Fruit fly (Drosophila melanogaster) whole organism, embryonic: Measurements from ENCODE around the gene CG6983.

Source experiments
- Bteb2 ChIP-seq: fragments of 200-800 bp; sonication (Bioruptor generic); optimal IDR thresholded peaks from 2 replicates; lab custom pipeline; 2016; ENCODE audit warnings: missing biosample characterization, missing genetic modification characterization
- CG11696 ChIP-seq: fragments of 200-800 bp; sonication (Bioruptor generic); IDR thresholded peaks from 2 replicates; pipeline ENCODE4 v1.3.6; 2022; ENCODE audit warnings: missing biosample characterization, missing genetic modification characterization
- CG12299 ChIP-seq: fragments of 200-800 bp; sonication (Bioruptor generic); optimal IDR thresholded peaks from 2 replicates; lab custom pipeline; 2018; ENCODE audit warnings: missing biosample characterization, mild to moderate bottlenecking, missing genetic modification characterization
- CG14965 ChIP-seq: fragments of 200-800 bp; sonication (Bioruptor generic); optimal IDR thresholded peaks from 2 replicates; lab custom pipeline; 2016; ENCODE audit warnings: missing biosample characterization, missing genetic modification characterization, borderline replicate concordance
- CG15514 ChIP-seq: fragments of 200-800 bp; sonication (Bioruptor generic); optimal IDR thresholded peaks from 3 replicates; lab custom pipeline; 2017; ENCODE audit warnings: missing biosample characterization, missing genetic modification characterization, mild to moderate bottlenecking, moderate library complexity, missing genetic modification reagents
- CG1602 ChIP-seq: fragments of 200-800 bp; sonication (Bioruptor generic); optimal IDR thresholded peaks from 3 replicates; lab custom pipeline; 2016; ENCODE audit warnings: missing biosample characterization, missing genetic modification characterization
- CG1792 ChIP-seq: fragments of 200-800 bp; sonication (Bioruptor generic); optimal IDR thresholded peaks from 2 replicates; lab custom pipeline; 2016; ENCODE audit warnings: missing biosample characterization, missing genetic modification characterization
- CG2875 ChIP-seq: fragments of 200-800 bp; sonication (Bioruptor generic); optimal IDR thresholded peaks from 2 replicates; lab custom pipeline; 2017; ENCODE audit warnings: missing biosample characterization, mild to moderate bottlenecking, missing genetic modification characterization, missing genetic modification reagents
- CG2889 ChIP-seq: fragments of 200-800 bp; sonication (Bioruptor generic); IDR thresholded peaks from 3 replicates; pipeline ENCODE4 v1.3.6; 2022; ENCODE audit warnings: missing biosample characterization, missing genetic modification characterization
- CG3847 ChIP-seq: fragments of 200-800 bp; sonication (Bioruptor generic); IDR thresholded peaks from 2 replicates; pipeline ENCODE4 v1.3.6; 2022; ENCODE audit warnings: missing biosample characterization, missing genetic modification characterization
- CG6272 ChIP-seq: fragments of 200-800 bp; sonication (Bioruptor generic); IDR thresholded peaks from 2 replicates; pipeline ENCODE4 v1.3.6; 2022; ENCODE audit warnings: missing biosample characterization, missing genetic modification characterization
- CrebB ChIP-seq: fragments of 200-800 bp; sonication (Bioruptor generic); optimal IDR thresholded peaks from 3 replicates; lab custom pipeline; 2018; ENCODE audit warnings: missing biosample characterization, mild to moderate bottlenecking, missing genetic modification characterization
- Dek ChIP-seq: fragments of 200-800 bp; sonication (Bioruptor generic); optimal IDR thresholded peaks from 3 replicates; lab custom pipeline; 2019; ENCODE audit warnings: missing biosample characterization, mild to moderate bottlenecking, missing genetic modification characterization, moderate library complexity
- Ets97D ChIP-seq: fragments of 200-800 bp; sonication (Bioruptor generic); optimal IDR thresholded peaks from 3 replicates; lab custom pipeline; 2016; ENCODE audit warnings: missing biosample characterization, missing genetic modification characterization
- Gsc ChIP-seq: fragments of 200-800 bp; sonication (Bioruptor generic); IDR thresholded peaks from 2 replicates; pipeline ENCODE4 v1.3.6; 2022; ENCODE audit warnings: missing biosample characterization, missing genetic modification characterization
- HHEX ChIP-seq: fragments of 200-800 bp; sonication (Bioruptor generic); optimal IDR thresholded peaks from 3 replicates; lab custom pipeline; 2017; ENCODE audit warnings: missing biosample characterization, mild to moderate bottlenecking, missing genetic modification characterization, missing genetic modification reagents
- HLH4C ChIP-seq: fragments of 200-800 bp; sonication (Bioruptor generic); IDR thresholded peaks from 3 replicates; pipeline ENCODE4 v1.3.6; 2022; ENCODE audit warnings: missing biosample characterization, missing genetic modification characterization; ENCODE audit not compliant: partially characterized antibody
- Hey ChIP-seq: fragments of 200-800 bp; sonication (Bioruptor generic); optimal IDR thresholded peaks from 3 replicates; lab custom pipeline; 2018; ENCODE audit warnings: missing biosample characterization, mild to moderate bottlenecking, missing genetic modification characterization
- NfI ChIP-seq: fragments of 200-800 bp; sonication (Bioruptor generic); optimal IDR thresholded peaks from 3 replicates; lab custom pipeline; 2018; ENCODE audit warnings: missing biosample characterization, mild to moderate bottlenecking, missing genetic modification characterization, moderate library complexity
- Rfx ChIP-seq: fragments of 200-800 bp; sonication (Bioruptor generic); IDR thresholded peaks from 2 replicates; pipeline ENCODE4 v1.3.6; 2022; ENCODE audit warnings: missing biosample characterization, missing genetic modification characterization
- Sry-δ ChIP-seq: fragments of 200-800 bp; sonication (Bioruptor generic); optimal IDR thresholded peaks from 2 replicates; lab custom pipeline; 2016; ENCODE audit warnings: missing biosample characterization, missing genetic modification characterization
- Stat92E ChIP-seq, 3 experiments: fragments of >200 bp in 2 of 3; fragments of 200-800 bp in 1 of 3; sonication (Bioruptor generic) in 1 of 3; optimal IDR thresholded peaks; 2 replicates each; lab custom pipeline; 2017 to 2019; ENCODE audit warnings: missing biosample characterization in 3 of 3, missing genetic modification characterization in 3 of 3, mild to moderate bottlenecking in 1 of 3, moderate library complexity in 1 of 3
- TFAM ChIP-seq: fragments of 200-800 bp; sonication (Bioruptor generic); optimal IDR thresholded peaks from 2 replicates; lab custom pipeline; 2017; ENCODE audit warnings: missing biosample characterization, missing genetic modification characterization, inconsistent platforms
- Usf ChIP-seq: fragments of 200-800 bp; sonication (Bioruptor generic); optimal IDR thresholded peaks from 2 replicates; lab custom pipeline; 2017; ENCODE audit warnings: missing genotype, missing biosample characterization, missing genetic modification characterization
- Vsx1 ChIP-seq: fragments of 200-800 bp; sonication (Bioruptor generic); optimal IDR thresholded peaks from 2 replicates; lab custom pipeline; 2017; ENCODE audit warnings: missing biosample characterization, mild to moderate bottlenecking, missing genetic modification characterization, missing genetic modification reagents
- ac ChIP-seq: fragments of 200-800 bp; sonication (Bioruptor generic); optimal IDR thresholded peaks from 3 replicates; lab custom pipeline; 2017; ENCODE audit warnings: missing biosample characterization, mild to moderate bottlenecking, missing genetic modification characterization
- al ChIP-seq: fragments of 200-800 bp; sonication (Bioruptor generic); IDR thresholded peaks from 2 replicates; pipeline ENCODE4 v1.3.6; 2022; ENCODE audit warnings: missing biosample characterization, missing genetic modification characterization
- ato ChIP-seq: fragments of 200-800 bp; sonication (Bioruptor generic); IDR thresholded peaks from 2 replicates; pipeline ENCODE4 v1.3.6; 2022; ENCODE audit warnings: missing biosample characterization, missing genetic modification characterization; ENCODE audit not compliant: partially characterized antibody
- croc ChIP-seq: fragments of 200-800 bp; sonication (Bioruptor generic); conservative IDR thresholded peaks from 3 replicates; pipeline ENCODE4 v1.3.6; 2022; ENCODE audit warnings: missing biosample characterization, missing genetic modification characterization
- dan ChIP-seq: fragments of 200-800 bp; sonication (Bioruptor generic); IDR thresholded peaks from 2 replicates; pipeline ENCODE4 v1.3.6; 2022; ENCODE audit warnings: missing biosample characterization, missing genetic modification characterization
- dati ChIP-seq: fragments of 200-800 bp; sonication (Bioruptor generic); IDR thresholded peaks from 2 replicates; pipeline ENCODE4 v1.3.6; 2022; ENCODE audit warnings: missing biosample characterization, missing genetic modification characterization
- emc ChIP-seq: fragments of 200-800 bp; sonication (Bioruptor generic); optimal IDR thresholded peaks from 2 replicates; lab custom pipeline; 2016; ENCODE audit warnings: missing biosample characterization, missing genetic modification characterization
- en ChIP-seq: fragments of 200-800 bp; sonication (Bioruptor generic); optimal IDR thresholded peaks from 2 replicates; lab custom pipeline; 2016; ENCODE audit warnings: missing biosample characterization, missing genetic modification characterization
- fd102C ChIP-seq: fragments of 200-800 bp; sonication (Bioruptor generic); optimal IDR thresholded peaks from 2 replicates; lab custom pipeline; 2018; ENCODE audit warnings: missing biosample characterization, mild to moderate bottlenecking, missing genetic modification characterization, moderate library complexity
- gce ChIP-seq: fragments of 200-800 bp; sonication (Bioruptor generic); IDR thresholded peaks from 3 replicates; pipeline ENCODE4 v1.3.6; 2022; ENCODE audit warnings: missing biosample characterization, missing genetic modification characterization
- gro ChIP-seq: fragments of 200-800 bp; sonication (Bioruptor generic); optimal IDR thresholded peaks from 2 replicates; lab custom pipeline; 2016; ENCODE audit warnings: missing biosample characterization, missing genetic modification characterization
- hth ChIP-seq: fragments of >200 bp; optimal IDR thresholded peaks from 2 replicates; lab custom pipeline; 2017; ENCODE audit warnings: inconsistent platforms
- klu ChIP-seq: fragments of 200-800 bp; sonication (Bioruptor generic); IDR thresholded peaks from 2 replicates; pipeline ENCODE4 v1.3.6; 2022; ENCODE audit warnings: missing biosample characterization, missing genetic modification characterization
- knrl ChIP-seq: fragments of 200-800 bp; sonication (Bioruptor generic); IDR thresholded peaks from 3 replicates; pipeline ENCODE4 v1.3.6; 2022; ENCODE audit warnings: missing biosample characterization, missing genetic modification characterization; ENCODE audit not compliant: partially characterized antibody
- lola ChIP-seq, 3 experiments: fragments of >200 bp in 2 of 3; fragments of 200-800 bp in 1 of 3; sonication (Bioruptor generic) in 1 of 3; optimal IDR thresholded peaks; 2 replicates each; lab custom pipeline; 2017 to 2019; ENCODE audit warnings: missing biosample characterization in 3 of 3, missing genetic modification characterization in 3 of 3, mild to moderate bottlenecking in 1 of 3, moderate library complexity in 1 of 3
- mam ChIP-seq: fragments of 200-800 bp; sonication (Bioruptor generic); optimal IDR thresholded peaks from 3 replicates; lab custom pipeline; 2016; ENCODE audit warnings: missing biosample characterization, missing genetic modification characterization
- oc ChIP-seq: fragments of 200-800 bp; sonication (Bioruptor generic); optimal IDR thresholded peaks from 2 replicates; lab custom pipeline; 2018; ENCODE audit warnings: missing biosample characterization, mild to moderate bottlenecking, missing genetic modification characterization, moderate library complexity
- sc ChIP-seq, 3 experiments: fragments of >200 bp in 2 of 3; fragments of 200-800 bp in 1 of 3; sonication (Bioruptor generic) in 1 of 3; optimal IDR thresholded peaks; 2 replicates in 2 of 3; 3 replicates in 1 of 3; lab custom pipeline; 2017; ENCODE audit warnings: mild to moderate bottlenecking in 1 of 3, missing biosample characterization in 1 of 3, missing genetic modification characterization in 1 of 3, missing genetic modification reagents in 1 of 3
- sug ChIP-seq: fragments of 200-800 bp; optimal IDR thresholded peaks from 2 replicates; lab custom pipeline; 2019; ENCODE audit warnings: missing biosample characterization, mild to moderate bottlenecking, missing genetic modification characterization, moderate library complexity
- tll ChIP-seq, 2 experiments: fragments of 200-800 bp in 1 of 2; fragments of >200 bp in 1 of 2; sonication (Bioruptor generic) in 1 of 2; optimal IDR thresholded peaks; 2 replicates each; lab custom pipeline; 2017 to 2019; ENCODE audit warnings: missing biosample characterization in 2 of 2, missing genetic modification characterization in 2 of 2, mild to moderate bottlenecking in 1 of 2, moderate library complexity in 1 of 2
- tna ChIP-seq: fragments of 200-800 bp; sonication (Bioruptor generic); IDR thresholded peaks from 2 replicates; pipeline ENCODE4 v1.3.6; 2022; ENCODE audit warnings: missing biosample characterization, missing genetic modification characterization; ENCODE audit not compliant: partially characterized antibody
- trh ChIP-seq: fragments of 200-800 bp; sonication (Bioruptor generic); optimal IDR thresholded peaks from 2 replicates; lab custom pipeline; 2016; ENCODE audit warnings: missing biosample characterization, missing genetic modification characterization
- twi ChIP-seq: fragments of 200-800 bp; optimal IDR thresholded peaks from 2 replicates; lab custom pipeline; 2019; ENCODE audit warnings: missing biosample characterization, mild to moderate bottlenecking, missing genetic modification characterization, moderate library complexity
- wor ChIP-seq: fragments of 200-800 bp; sonication (Bioruptor generic); IDR thresholded peaks from 2 replicates; pipeline ENCODE4 v1.3.6; 2022; ENCODE audit warnings: missing biosample characterization, missing genetic modification characterization
- zfh2 ChIP-seq: fragments of 200-800 bp; sonication (Bioruptor generic); optimal IDR thresholded peaks from 2 replicates; lab custom pipeline; 2016; ENCODE audit warnings: missing biosample characterization, missing genetic modification characterization

The CG6983 gene

dm6 chr3L:8424831-8425336 lies 24.3 kb downstream of the CG6983 start, which contains the start of gene Cbl (continued):
- TF ChIP-seq CG1602 (GFP tag; lab: Kevin White, UChicago) (no peak), knrl (GFP tag; lab: Robert Waterston, UW) (peak; percentile 22; the same call in 1 of the 3 replicates), Stat92E (GFP tag; optimal IDR thresholded peaks at IDR 0.05; lab: Kevin White, UChicago) (peak in 1 of 3 experiments; percentile 76), TFAM (GFP tag; lab: Kevin White, UChicago) (no peak), Bteb2 (GFP tag; lab: Kevin White, UChicago) (no peak), CrebB (tag; lab: Kevin White, UChicago) (peak; percentile 35), CG12299 (tag; lab: Kevin White, UChicago) (peak; percentile 29), fd102C (GFP tag; lab: Kevin White, UChicago) (peak; percentile 10), CG11696 (GFP tag; lab: Robert Waterston, UW) (no peak), gce (GFP tag; lab: Robert Waterston, UW) (no peak), oc (tag; lab: Kevin White, UChicago) (no peak), croc (GFP tag; lab: Robert Waterston, UW) (no peak), Rfx (GFP tag; lab: Robert Waterston, UW) (no peak), al (GFP tag; lab: Robert Waterston, UW) (no peak), sug (tag; lab: Kevin White, UChicago) (no peak), CG1792 (GFP tag; lab: Kevin White, UChicago) (no peak), lola (GFP tag; optimal IDR thresholded peaks at IDR 0.05; lab: Kevin White, UChicago) (no peak), CG2875 (GFP tag; lab: Kevin White, UChicago) (peak; percentile 7), Hey (tag; lab: Kevin White, UChicago) (no peak), tll (GFP tag; optimal IDR thresholded peaks at IDR 0.05; lab: Kevin White, UChicago) (peak in 1 of 2 experiments; percentile 42), twi (no peak), CG3847 (GFP tag; lab: Robert Waterston, UW) (peak; percentile 34; the same call in 1 of the 2 replicates), NfI (GFP tag; lab: Kevin White, UChicago) (no peak), emc (no peak), ac (GFP tag; lab: Kevin White, UChicago) (no peak), trh (GFP tag; lab: Kevin White, UChicago) (no peak), HHEX (GFP tag; lab: Kevin White, UChicago) (peak; percentile 3), CG6272 (GFP tag; lab: Robert Waterston, UW) (no peak), en (GFP tag; lab: Kevin White, UChicago) (no peak), gro (GFP tag; lab: Kevin White, UChicago) (no peak), HLH4C (GFP tag; lab: Robert Waterston, UW) (peak; percentile 22; the same call in 1 of the 3 replicates), Vsx1 (GFP tag; lab: Kevin White, UChicago) (no peak), Sry-δ (GFP tag; lab: Kevin White, UChicago) (peak; percentile 46), Gsc (no peak), Usf (GFP tag; lab: Kevin White, UChicago) (no peak), sc (optimal IDR thresholded peaks at IDR 0.05; lab: Kevin White, UChicago) (no peak), sc (GFP tag; optimal IDR thresholded peaks at IDR 0.05; lab: Kevin White, UChicago) (no peak), CG14965 (GFP tag; lab: Kevin White, UChicago) (no peak), Ets97D (GFP tag; lab: Kevin White, UChicago) (peak; percentile 91), dan (no peak), Dek (no peak), ato (no peak), dati (GFP tag; lab: Robert Waterston, UW) (no peak), tna (GFP tag; lab: Robert Waterston, UW) (no peak), hth (lab: Kevin White, UChicago) (no peak), wor (GFP tag; lab: Robert Waterston, UW) (no peak), CG15514 (no peak), zfh2 (GFP tag; lab: Kevin White, UChicago) (no peak), mam (GFP tag; lab: Kevin White, UChicago) (no peak), klu (no peak), CG2889 (GFP tag; lab: Robert Waterston, UW) (no peak)
